Worm (Caenorhabditis elegans) whole organism, young adult: ENCODE measurements around the gene F09G2.8.

Experiments used
- B0261.1 ChIP-seq: sonication (generic microtip); optimal IDR thresholded peaks from 2 replicates; lab custom pipeline; 2016; ENCODE audit warnings: mild to moderate bottlenecking, missing genetic modification characterization, moderate library complexity, missing compliant biosample characterization
- F10E7.11 ChIP-seq: sonication (generic microtip); optimal IDR thresholded peaks from 2 replicates; lab custom pipeline; 2017; ENCODE audit warnings: mild to moderate bottlenecking, missing genetic modification characterization, moderate library complexity, missing compliant biosample characterization
- F37B4.10 ChIP-seq: fragments of 200-800 bp; sonication (Bioruptor generic); IDR thresholded peaks from 2 replicates; pipeline ENCODE4 v1.3.6; 2022; ENCODE audit warnings: missing genetic modification characterization, missing compliant biosample characterization
- F39B2.1 ChIP-seq: fragments of 200-800 bp; sonication (Bioruptor generic); IDR thresholded peaks from 2 replicates; pipeline ENCODE4 v1.3.6; 2022; ENCODE audit warnings: missing genetic modification reagents, missing genetic modification characterization, missing compliant biosample characterization
- F52B5.7 ChIP-seq: sonication (generic microtip); optimal IDR thresholded peaks from 2 replicates; lab custom pipeline; 2016; ENCODE audit warnings: mild to moderate bottlenecking, missing genetic modification characterization, missing compliant biosample characterization
- F55B11.4 ChIP-seq: sonication (generic microtip); optimal IDR thresholded peaks from 2 replicates; lab custom pipeline; 2016; ENCODE audit warnings: missing compliant biosample characterization, missing genetic modification characterization, borderline replicate concordance; ENCODE audit not compliant: insufficient read depth
- F57C9.4 ChIP-seq: sonication (generic microtip); optimal IDR thresholded peaks from 2 replicates; lab custom pipeline; 2017; ENCODE audit warnings: mild to moderate bottlenecking, missing genetic modification characterization, missing compliant biosample characterization
- K11D2.4 ChIP-seq: fragments of 200-800 bp; sonication (Bioruptor generic); IDR thresholded peaks from 2 replicates; pipeline ENCODE4 v1.3.6; 2022; ENCODE audit warnings: missing genetic modification reagents, missing genetic modification characterization, missing compliant biosample characterization
- K12H6.12 ChIP-seq: fragments of 200-800 bp; sonication (Bioruptor generic); optimal IDR thresholded peaks from 2 replicates; lab custom pipeline; 2018; ENCODE audit warnings: mild to moderate bottlenecking, missing genetic modification characterization, missing compliant biosample characterization
- T07F8.4 ChIP-seq: sonication (generic microtip); optimal IDR thresholded peaks from 2 replicates; lab custom pipeline; 2016; ENCODE audit warnings: mild to moderate bottlenecking, missing genetic modification characterization, moderate library complexity, missing compliant biosample characterization
- Y53F4B.3 ChIP-seq: fragments of 200-800 bp; sonication (Bioruptor generic); IDR thresholded peaks from 2 replicates; pipeline ENCODE4 v1.3.6; 2022; ENCODE audit warnings: missing genetic modification reagents, missing genetic modification characterization, missing compliant biosample characterization
- Y53G8AR.9 ChIP-seq: fragments of 200-800 bp; sonication (Bioruptor generic); conservative IDR thresholded peaks from 2 replicates; pipeline ENCODE4 v1.3.6; 2022; ENCODE audit warnings: missing genetic modification reagents, missing genetic modification characterization, missing compliant biosample characterization
- Y79H2A.3 ChIP-seq: fragments of 200-800 bp; sonication (Bioruptor generic); conservative IDR thresholded peaks from 2 replicates; pipeline ENCODE4 v1.3.6; 2022; ENCODE audit warnings: missing genetic modification reagents, missing genetic modification characterization, missing compliant biosample characterization
- Y95B8A.8 ChIP-seq: fragments of 200-800 bp; sonication (Bioruptor generic); IDR thresholded peaks from 2 replicates; pipeline ENCODE4 v1.3.6; 2022; ENCODE audit warnings: missing genetic modification reagents, missing genetic modification characterization, missing compliant biosample characterization
- ZK185.1 ChIP-seq: sonication (generic microtip); optimal IDR thresholded peaks from 2 replicates; lab custom pipeline; 2016; ENCODE audit warnings: mild to moderate bottlenecking, missing genetic modification characterization, missing compliant biosample characterization; ENCODE audit not compliant: poor library complexity, severe bottlenecking
- atf-7 ChIP-seq: sonication (generic microtip); optimal IDR thresholded peaks from 2 replicates; lab custom pipeline; 2017; ENCODE audit warnings: mild to moderate bottlenecking, missing genetic modification characterization, missing compliant biosample characterization
- athp-1 ChIP-seq: sonication (generic microtip); optimal IDR thresholded peaks from 2 replicates; lab custom pipeline; 2017; ENCODE audit warnings: mild to moderate bottlenecking, missing genetic modification characterization, missing compliant biosample characterization
- attf-5 ChIP-seq: fragments of 200-800 bp; sonication (Bioruptor generic); optimal IDR thresholded peaks from 2 replicates; lab custom pipeline; 2018; ENCODE audit warnings: mild to moderate bottlenecking, missing genetic modification characterization, missing compliant biosample characterization
- cebp-1 ChIP-seq, 2 experiments: fragments of 200-800 bp in 1 of 2; sonication (Bioruptor generic) in 1 of 2; sonication (generic microtip) in 1 of 2; IDR thresholded peaks in 1 of 2; optimal IDR thresholded peaks in 1 of 2; 2 replicates each; pipeline versions ENCODE4 v1.3.6 to Lab custom; 2017 to 2022; ENCODE audit warnings: missing compliant biosample characterization in 2 of 2, missing genetic modification characterization in 2 of 2, mild to moderate bottlenecking in 1 of 2, missing genetic modification reagents in 1 of 2, moderate library complexity in 1 of 2
- ceh-58 ChIP-seq: fragments of 200-800 bp; sonication (Bioruptor generic); IDR thresholded peaks from 2 replicates; pipeline ENCODE4 v1.3.6; 2022; ENCODE audit warnings: missing genetic modification characterization, missing compliant biosample characterization
- ceh-79 ChIP-seq: sonication (generic microtip); optimal IDR thresholded peaks from 2 replicates; lab custom pipeline; 2017; ENCODE audit warnings: mild to moderate bottlenecking, missing genetic modification characterization, missing compliant biosample characterization
- chd-7 ChIP-seq: sonication (generic microtip); optimal IDR thresholded peaks from 2 replicates; lab custom pipeline; 2016; ENCODE audit warnings: mild to moderate bottlenecking, missing genetic modification characterization, moderate library complexity, missing compliant biosample characterization
- dox-1 ChIP-seq: fragments of 200-800 bp; sonication (Bioruptor generic); IDR thresholded peaks from 2 replicates; pipeline ENCODE4 v1.3.6; 2022; ENCODE audit warnings: missing genetic modification reagents, missing genetic modification characterization, missing compliant biosample characterization
- dpff-1 ChIP-seq: sonication (generic microtip); optimal IDR thresholded peaks from 2 replicates; lab custom pipeline; 2017; ENCODE audit warnings: mild to moderate bottlenecking, missing genetic modification characterization, missing compliant biosample characterization
- dpl-1 ChIP-seq: fragments of 150-350 bp; optimal IDR thresholded peaks from 2 replicates; lab custom pipeline; 2014; ENCODE audit warnings: missing biosample characterization, missing genetic modification reagents, missing genetic modification characterization
- egl-18 ChIP-seq: fragments of 200-800 bp; sonication (Bioruptor generic); IDR thresholded peaks from 2 replicates; pipeline ENCODE4 v1.3.6; 2022; ENCODE audit warnings: missing genetic modification reagents, missing genetic modification characterization, missing compliant biosample characterization
- ekl-4 ChIP-seq: fragments of 200-800 bp; sonication (Bioruptor generic); IDR thresholded peaks from 2 replicates; pipeline ENCODE4 v1.3.6; 2022; ENCODE audit warnings: missing genetic modification reagents, missing genetic modification characterization, missing compliant biosample characterization
- gei-17 ChIP-seq: fragments of 200-800 bp; sonication (Bioruptor generic); optimal IDR thresholded peaks from 2 replicates; lab custom pipeline; 2018; ENCODE audit warnings: mild to moderate bottlenecking, missing genetic modification characterization, missing compliant biosample characterization
- hlh-12 ChIP-seq: sonication (generic microtip); optimal IDR thresholded peaks from 2 replicates; lab custom pipeline; 2016; ENCODE audit warnings: missing genetic modification characterization, missing compliant biosample characterization
- lag-1 ChIP-seq: fragments of 200-800 bp; sonication (Bioruptor generic); IDR thresholded peaks from 2 replicates; pipeline ENCODE4 v1.3.6; 2022; ENCODE audit warnings: missing genetic modification reagents, missing genetic modification characterization, missing compliant biosample characterization
- lin-26 ChIP-seq: fragments of 200-800 bp; sonication (Bioruptor generic); IDR thresholded peaks from 2 replicates; pipeline ENCODE4 v1.3.6; 2022; ENCODE audit warnings: missing genetic modification reagents, missing genetic modification characterization, missing compliant biosample characterization
- lin-35 ChIP-seq, 3 experiments: fragments of 150-350 bp in 2 of 3; sonication (generic microtip) in 1 of 3; optimal IDR thresholded peaks; 2 replicates each; lab custom pipeline; 2014 to 2018; ENCODE audit warnings: missing biosample characterization in 3 of 3, missing genetic modification characterization in 3 of 3, missing genetic modification reagents in 3 of 3
- lin-40 ChIP-seq: sonication (generic microtip); optimal IDR thresholded peaks from 2 replicates; lab custom pipeline; 2016; ENCODE audit warnings: missing genetic modification characterization, mild to moderate bottlenecking, missing compliant biosample characterization, missing genotype, missing genetic modification reagents
- lsl-1 ChIP-seq: fragments of 200-800 bp; sonication (Bioruptor generic); optimal IDR thresholded peaks from 2 replicates; lab custom pipeline; 2018; ENCODE audit warnings: mild to moderate bottlenecking, missing genetic modification characterization, moderate library complexity, missing compliant biosample characterization
- lsy-27 ChIP-seq: sonication (generic microtip); optimal IDR thresholded peaks from 2 replicates; lab custom pipeline; 2017; ENCODE audit warnings: missing genetic modification characterization, mild to moderate bottlenecking, missing compliant biosample characterization, antibody characterized with exemption, missing genotype, borderline replicate concordance; ENCODE audit not compliant: insufficient read depth
- madf-6 ChIP-seq: fragments of 200-800 bp; sonication (Bioruptor generic); IDR thresholded peaks from 2 replicates; pipeline ENCODE4 v1.3.6; 2022; ENCODE audit warnings: missing genetic modification reagents, missing genetic modification characterization, missing compliant biosample characterization
- mcd-1 ChIP-seq: fragments of 200-800 bp; sonication (Bioruptor generic); IDR thresholded peaks from 2 replicates; pipeline ENCODE4 v1.3.6; 2022; ENCODE audit warnings: missing genetic modification reagents, missing genetic modification characterization, missing compliant biosample characterization
- nfya-2 ChIP-seq: fragments of 200-800 bp; sonication (Bioruptor generic); IDR thresholded peaks from 2 replicates; pipeline ENCODE4 v1.3.6; 2022; ENCODE audit warnings: missing genetic modification reagents, missing genetic modification characterization, missing compliant biosample characterization
- pbrm-1 ChIP-seq: fragments of 200-800 bp; sonication (Bioruptor generic); IDR thresholded peaks from 2 replicates; pipeline ENCODE4 v1.3.6; 2022; ENCODE audit warnings: missing genetic modification reagents, missing genetic modification characterization, missing compliant biosample characterization
- pha-4 ChIP-seq: fragments of 150-350 bp; sonication (generic microtip); optimal IDR thresholded peaks from 2 replicates; lab custom pipeline; 2014; ENCODE audit warnings: missing biosample characterization, missing genetic modification reagents, missing genetic modification characterization
- rpc-1 ChIP-seq, 2 experiments: fragments of 150-350 bp in 1 of 2; sonication (generic microtip) in 1 of 2; optimal IDR thresholded peaks; 2 replicates each; lab custom pipeline; 2014 to 2018; ENCODE audit warnings: missing biosample characterization in 1 of 2, missing genetic modification characterization in 1 of 2, missing genetic modification reagents in 1 of 2, missing genotype in 1 of 2
- sdz-38 ChIP-seq: sonication (generic microtip); optimal IDR thresholded peaks from 2 replicates; lab custom pipeline; 2016; ENCODE audit warnings: missing genotype, missing genetic modification characterization, missing compliant biosample characterization
- sea-2 ChIP-seq: fragments of 200-800 bp; sonication (Bioruptor generic); IDR thresholded peaks from 2 replicates; pipeline ENCODE4 v1.3.6; 2022; ENCODE audit warnings: missing genetic modification characterization, missing compliant biosample characterization
- somi-1 ChIP-seq: fragments of 200-800 bp; sonication (Bioruptor generic); optimal IDR thresholded peaks from 2 replicates; lab custom pipeline; 2018; ENCODE audit warnings: mild to moderate bottlenecking, missing genetic modification characterization, missing compliant biosample characterization
- zim-3 ChIP-seq: sonication (generic microtip); optimal IDR thresholded peaks from 2 replicates; lab custom pipeline; 2017; ENCODE audit warnings: mild to moderate bottlenecking, missing genetic modification characterization, moderate library complexity, missing compliant biosample characterization
- ztf-18 ChIP-seq: sonication (generic microtip); optimal IDR thresholded peaks from 2 replicates; lab custom pipeline; 2016; ENCODE audit warnings: missing genotype, mild to moderate bottlenecking, missing genetic modification characterization, missing compliant biosample characterization
- ztf-6 ChIP-seq: fragments of 200-800 bp; sonication (Bioruptor generic); IDR thresholded peaks from 2 replicates; pipeline ENCODE4 v1.3.6; 2022; ENCODE audit warnings: missing genetic modification reagents, missing genetic modification characterization, missing compliant biosample characterization

The F09G2.8 gene

DNA sequence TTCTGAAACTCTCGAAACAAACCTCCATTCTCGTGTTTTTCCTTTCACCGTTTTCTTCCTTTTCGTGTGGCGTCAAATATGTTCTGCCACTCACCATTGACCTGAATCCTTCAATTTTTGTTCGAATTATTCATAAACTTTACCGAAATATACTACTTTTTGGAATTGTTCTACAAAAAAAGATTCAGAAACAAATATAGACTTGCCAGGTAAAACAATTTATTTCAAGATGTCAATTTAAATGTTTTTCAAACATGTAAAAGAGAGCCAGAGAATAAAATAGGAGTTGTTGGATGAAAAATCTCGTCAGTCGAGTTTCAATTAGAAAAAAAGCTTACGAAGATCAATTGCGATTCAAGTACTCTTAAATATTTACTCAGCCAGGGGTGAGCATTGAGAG, at the start of gene F09G2.8:
TSS of gene F09G2.8 (minus strand) at position 101 of the 400 bp plus-strand sequence.
- TF ChIP-seq nfya-2 (GFP tag; lab: Robert Waterston, UW) (no peak), lin-35 (GFP tag; optimal IDR thresholded peaks at IDR 0.05; lab: Kevin White, UChicago) (no peak), F39B2.1 (GFP tag; lab: Robert Waterston, UW) (no peak), madf-6 (GFP tag; lab: Robert Waterston, UW) (0 out of 2 replicates have a peak, but pooled peaks have one; percentile 11), egl-18 (GFP tag; lab: Robert Waterston, UW) (no peak), K11D2.4 (GFP tag; lab: Robert Waterston, UW) (no peak), ZK185.1 (no peak), zim-3 (tag; lab: Kevin White, UChicago) (no peak), F37B4.10 (no peak)

DNA sequence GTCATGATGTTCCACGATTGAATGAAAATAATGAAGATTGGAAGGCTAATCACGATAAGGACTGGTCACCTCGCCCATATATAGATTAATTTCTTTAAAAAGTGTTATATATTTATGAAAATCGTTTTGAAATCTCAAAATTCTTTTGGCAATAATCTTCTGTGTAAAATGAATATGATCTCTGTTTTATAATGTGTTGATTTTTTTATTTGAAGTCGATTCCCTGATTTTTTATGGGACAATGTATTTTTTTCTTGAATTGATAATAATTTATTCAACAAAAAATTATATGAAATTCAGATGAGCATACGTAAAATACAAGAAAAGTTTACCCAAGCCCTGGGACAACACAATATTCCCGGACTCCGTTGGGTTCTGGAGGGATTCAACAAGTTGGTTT, 46.0 kb upstream of the F09G2.8 start, which contains the start of gene C05C8.1:
TSS of gene C05C8.1 (plus strand) at position 301 of the 400 bp plus-strand sequence.
- no peak for TF ChIP-seq lin-26
- TF ChIP-seq T07F8.4 (tag; lab: Kevin White, UChicago) = no peak
- TF ChIP-seq F55B11.4 (tag; lab: Kevin White, UChicago) = no peak
- TF ChIP-seq lag-1 (GFP tag; lab: Robert Waterston, UW) = no peak
- TF ChIP-seq dpff-1 (tag; lab: Kevin White, UChicago) = no peak
- no peak for TF ChIP-seq madf-6 (GFP tag; lab: Robert Waterston, UW)
- TF ChIP-seq sea-2 = no peak
- no peak for TF ChIP-seq ceh-79 (tag; lab: Kevin White, UChicago)
- TF ChIP-seq atf-7 = no peak
- TF ChIP-seq sdz-38 (tag; lab: Kevin White, UChicago) = no peak
- TF ChIP-seq dpl-1 = no peak
- TF ChIP-seq hlh-12 = no peak
- no peak for TF ChIP-seq somi-1
- no peak for TF ChIP-seq Y95B8A.8 (GFP tag; lab: Robert Waterston, UW)
- TF ChIP-seq K12H6.12 (tag; lab: Kevin White, UChicago) = no peak
- no peak for TF ChIP-seq pbrm-1 (GFP tag; lab: Robert Waterston, UW)
- TF ChIP-seq B0261.1 (tag; lab: Kevin White, UChicago) = no peak
- no peak for TF ChIP-seq athp-1 (tag; lab: Kevin White, UChicago)
- TF ChIP-seq, all 124 proteins: peak for 0

DNA sequence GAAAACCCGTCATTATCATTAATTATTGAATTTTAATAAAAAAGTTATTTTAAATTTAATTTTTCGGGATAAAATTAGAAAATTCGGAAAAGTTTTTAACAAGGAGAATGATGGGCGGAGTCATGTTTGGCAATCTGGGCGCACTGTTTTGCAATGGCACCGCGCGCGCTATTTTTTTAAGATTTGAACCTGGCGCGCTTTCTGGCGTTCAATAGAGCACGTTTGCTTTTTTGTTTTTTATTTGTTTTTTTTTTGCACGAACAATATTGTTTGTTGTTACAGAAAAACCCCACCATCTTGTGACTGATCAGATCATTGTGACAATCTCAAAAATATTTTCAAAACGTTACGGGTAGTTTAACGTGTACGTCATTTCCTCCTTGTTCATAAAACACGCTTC, 43.7 kb upstream of the F09G2.8 start, which contains the start of gene hyls-1:
TSS of gene hyls-1 (plus strand) at position 249 of the 400 bp plus-strand sequence.
- TF ChIP-seq lin-40 (tag; lab: Kevin White, UChicago) = peak; percentile 72
- TF ChIP-seq ztf-18 (tag; lab: Kevin White, UChicago) = peak; percentile 53
- peak; percentile 7 for TF ChIP-seq lsy-27 (tag; lab: Kevin White, UChicago)
- peak; percentile 60 for TF ChIP-seq lsl-1 (GFP tag; lab: Kevin White, UChicago)
- no peak for TF ChIP-seq Y79H2A.3 (GFP tag; lab: Robert Waterston, UW)
- no peak for TF ChIP-seq F57C9.4 (tag; lab: Kevin White, UChicago)
- TF ChIP-seq cebp-1 (GFP tag; IDR thresholded peaks at IDR 0.05; lab: Robert Waterston, UW) = no peak
- TF ChIP-seq cebp-1 (tag; optimal IDR thresholded peaks at IDR 0.05; lab: Kevin White, UChicago) = peak; percentile 71
- no peak for TF ChIP-seq ceh-58 (GFP tag; lab: Robert Waterston, UW)
- peak; percentile 63 for TF ChIP-seq ekl-4
- no peak for TF ChIP-seq ztf-6 (GFP tag; lab: Robert Waterston, UW)
- no peak for TF ChIP-seq F10E7.11 (tag; lab: Kevin White, UChicago)
- no peak for TF ChIP-seq chd-7 (tag; lab: Kevin White, UChicago)
- no peak for TF ChIP-seq Y53F4B.3 (GFP tag; lab: Robert Waterston, UW)
- peak; percentile 31 for TF ChIP-seq rpc-1 (optimal IDR thresholded peaks at IDR 0.05; lab: Kevin White, UChicago)
- no peak for TF ChIP-seq rpc-1 (tag; optimal IDR thresholded peaks at IDR 0.05; lab: Kevin White, UChicago)
- TF ChIP-seq attf-5 (GFP tag; lab: Kevin White, UChicago) = peak; percentile 87
- TF ChIP-seq Y53G8AR.9 (GFP tag; lab: Robert Waterston, UW) = peak; percentile 65; the same call in 1 of the 2 replicates
- no peak for TF ChIP-seq F37B4.10
- peak; percentile 97 for TF ChIP-seq mcd-1 (GFP tag; lab: Robert Waterston, UW)
- peak; percentile 76 for TF ChIP-seq dox-1 (GFP tag; lab: Robert Waterston, UW)
- no peak for TF ChIP-seq F52B5.7
- peak; percentile 74 for TF ChIP-seq pha-4 (tag; lab: Kevin White, UChicago)
- TF ChIP-seq gei-17 (GFP tag; lab: Kevin White, UChicago) = no peak
